Fruit fly (Drosophila melanogaster): Measurements from ENCODE around the gene Con.

The Con gene

DNA sequence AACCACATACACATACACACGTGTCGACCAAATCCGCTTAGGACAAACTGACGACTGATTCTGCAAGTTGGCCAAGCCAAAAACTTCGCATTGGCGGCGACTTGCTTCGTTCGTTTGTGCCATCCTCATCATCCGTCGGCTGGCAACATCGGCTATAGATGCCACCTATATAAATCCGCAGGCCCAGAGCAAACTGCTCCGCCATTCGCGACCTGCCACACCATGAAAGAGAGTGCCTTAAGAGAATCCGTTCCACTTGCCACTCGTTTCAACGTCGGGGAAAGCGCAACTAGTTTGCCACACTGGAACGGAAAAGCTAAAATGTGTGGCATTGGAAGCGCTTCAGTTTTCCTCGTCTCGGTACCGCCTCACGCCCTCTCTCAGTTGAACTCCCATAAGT lies at the start of gene Con:
Con (minus strand) TSS at position 56 of the 400 bp plus-strand sequence.
- no peak for TF ChIP-seq CG17801 (GFP tag; optimal IDR thresholded peaks at IDR 0.05; ENCODE audit: partially characterized antibody)

- no peak for TF ChIP-seq CG17801 (GFP tag; optimal IDR thresholded peaks at IDR 0.05; ENCODE audit: partially characterized antibody)
Observed at dm6 chr3L:5128214-5128613, 49.4 kb upstream of the Con start.

DNA sequence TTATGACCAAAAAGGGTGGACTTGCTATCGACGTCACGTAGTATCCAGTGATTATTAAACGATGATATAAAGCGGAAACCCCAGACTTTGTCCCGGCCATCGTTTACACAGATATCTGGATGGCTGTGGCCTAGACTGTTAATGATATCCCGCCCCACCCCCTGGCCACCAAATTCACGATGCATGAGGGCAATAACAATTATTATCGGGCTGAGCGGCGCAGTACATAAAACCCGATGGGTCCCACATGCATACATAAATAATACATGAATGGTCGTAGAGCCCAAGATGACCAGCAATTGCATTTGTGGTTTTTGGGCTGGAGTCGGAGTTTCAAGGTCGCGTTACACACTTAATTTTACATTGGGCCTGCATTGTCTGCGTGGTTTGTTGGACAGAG lies 48.8 kb upstream of the Con start:
- no peak for TF ChIP-seq CG17801 (GFP tag; optimal IDR thresholded peaks at IDR 0.05; ENCODE audit: partially characterized antibody)

- TF ChIP-seq CG17801 (GFP tag; optimal IDR thresholded peaks at IDR 0.05; ENCODE audit: partially characterized antibody): no peak
Observed at dm6 chr3L:5125202-5125601, 46.4 kb upstream of the Con start.

dm6 chr3L:5102050-5102449 lies 23.2 kb upstream of the Con start:
- no peak for TF ChIP-seq CG17801 (GFP tag; optimal IDR thresholded peaks at IDR 0.05; ENCODE audit: partially characterized antibody)

- TF ChIP-seq CG17801 (GFP tag; optimal IDR thresholded peaks at IDR 0.05; ENCODE audit: partially characterized antibody): peak; percentile 33
Observed at dm6 chr3L:5096674-5097073, 17.8 kb upstream of the Con start.

dm6 chr3L:5080837-5081236 lies 2.0 kb upstream of the Con start:
- TF ChIP-seq CG17801 (GFP tag; optimal IDR thresholded peaks at IDR 0.05; ENCODE audit: partially characterized antibody): no peak

DNA sequence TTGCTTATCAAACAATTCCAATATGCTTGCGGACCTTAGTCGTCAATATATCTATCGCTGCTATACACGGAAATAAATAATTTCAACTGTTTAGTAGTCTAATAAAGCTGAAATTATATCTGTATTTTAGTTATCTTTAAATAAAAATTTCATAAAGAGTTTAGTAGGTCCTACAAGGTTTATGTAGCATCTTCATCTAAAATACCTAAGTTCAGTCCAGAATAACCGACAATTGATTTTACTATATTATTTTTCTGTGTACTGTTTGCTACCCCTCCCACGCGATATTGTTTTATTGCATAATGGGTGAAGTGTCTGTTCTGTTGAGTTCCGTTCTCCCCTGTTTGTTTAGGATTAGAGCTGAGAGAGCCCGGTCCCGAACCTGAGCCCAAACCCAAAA lies 61.3 kb downstream of the Con start:
- TF ChIP-seq CG17801 (GFP tag; optimal IDR thresholded peaks at IDR 0.05; ENCODE audit: partially characterized antibody): no peak

dm6 chr3L:5012033-5012432 lies 66.8 kb downstream of the Con start, which contains the start of gene ATPsynCF6L:
Gene ATPsynCF6L, minus strand, starts transcription at chr3L:5012133.
- no peak for TF ChIP-seq CG17801 (GFP tag; optimal IDR thresholded peaks at IDR 0.05; ENCODE audit: partially characterized antibody)

- no peak for TF ChIP-seq CG17801 (GFP tag; optimal IDR thresholded peaks at IDR 0.05; ENCODE audit: partially characterized antibody)
Observed at dm6 chr3L:4999447-5000226, 79.2 kb downstream of the Con start.

DNA sequence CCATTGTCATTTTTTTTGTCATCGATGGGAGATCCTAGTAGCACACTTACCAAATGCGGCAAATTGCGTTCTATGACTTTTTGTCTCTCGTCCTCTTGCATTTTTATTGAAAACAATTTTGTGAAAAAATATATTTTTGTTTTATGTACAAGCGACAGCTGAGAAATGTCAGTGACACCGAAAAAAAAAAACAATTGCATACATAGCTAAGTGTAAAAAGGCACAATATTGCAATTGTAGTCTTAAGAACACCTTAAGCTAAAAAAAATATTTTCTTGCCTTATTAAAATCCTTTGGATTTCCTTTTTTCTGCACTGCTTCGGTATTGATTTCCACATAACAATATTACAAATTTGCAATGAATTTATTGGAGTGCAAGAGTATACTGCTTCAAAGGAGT lies 82.1 kb downstream of the Con start, which contains the start of gene t-Grip128:
t-Grip128 (minus strand) TSS at position 101 of the 400 bp plus-strand sequence.
- no peak for TF ChIP-seq CG17801 (GFP tag; optimal IDR thresholded peaks at IDR 0.05; ENCODE audit: partially characterized antibody)

DNA sequence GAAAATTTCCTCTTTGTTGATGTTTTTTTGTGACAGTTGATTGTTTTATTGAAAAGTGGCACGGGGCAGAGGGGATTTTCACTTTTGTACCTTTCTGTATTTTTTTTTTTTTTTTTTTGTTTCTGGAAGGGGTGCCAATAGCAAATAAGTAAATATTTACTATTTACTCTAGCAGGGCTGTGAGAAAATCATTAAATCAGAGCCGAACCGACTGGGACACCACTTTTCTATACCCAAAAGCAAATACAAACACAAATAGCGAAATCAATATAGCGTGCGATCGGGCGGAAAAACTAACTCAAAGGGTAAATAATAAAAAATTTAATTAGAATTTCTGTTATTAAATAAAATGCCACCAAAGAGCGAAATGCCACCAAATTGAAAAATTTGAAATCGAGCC lies 86.7 kb downstream of the Con start:
- no peak for TF ChIP-seq CG17801 (GFP tag; optimal IDR thresholded peaks at IDR 0.05; ENCODE audit: partially characterized antibody)

DNA sequence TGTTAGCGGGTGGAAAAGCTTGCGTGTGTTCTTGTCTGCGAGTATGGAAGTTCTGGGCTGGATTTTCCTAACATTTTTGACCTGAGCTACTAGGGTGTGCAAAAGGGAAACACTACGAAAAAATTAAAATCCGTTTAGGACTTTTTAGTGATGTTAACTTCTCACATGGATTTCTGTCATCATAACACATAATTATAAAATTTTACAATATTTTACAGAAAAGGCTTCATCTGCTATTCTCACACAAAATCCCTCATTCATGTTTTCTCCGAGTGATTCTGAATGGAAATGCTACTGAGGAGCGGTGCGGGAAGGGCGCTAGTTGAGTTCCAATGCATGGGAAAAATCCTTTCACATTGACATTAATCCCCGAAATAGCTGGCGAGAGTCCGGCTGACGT lies 98.2 kb downstream of the Con start, which contains the start of gene CG17030:
CG17030 (minus strand) TSS at position 101 of the 400 bp plus-strand sequence.
- TF ChIP-seq CG17801 (GFP tag; optimal IDR thresholded peaks at IDR 0.05; ENCODE audit: partially characterized antibody): no peak

DNA sequence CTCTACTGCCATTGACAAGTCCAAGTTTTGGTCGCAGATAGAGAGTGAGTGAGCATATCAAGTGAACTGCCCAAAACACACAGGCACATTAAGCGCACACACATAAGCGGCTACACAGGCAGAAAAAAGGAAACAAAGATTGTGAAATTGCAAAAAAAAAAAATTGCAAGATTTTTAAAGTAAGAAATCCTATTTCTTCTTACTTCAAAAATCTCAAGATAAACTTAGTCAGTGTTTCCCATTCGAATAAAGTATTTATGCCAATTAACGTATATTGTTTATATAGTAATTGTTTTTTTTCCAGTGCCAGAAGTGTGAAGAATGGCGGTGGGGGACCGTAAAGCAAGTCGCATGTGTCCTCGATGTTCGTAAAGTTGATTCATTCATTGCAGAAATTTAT lies 99.9 kb downstream of the Con start:
- TF ChIP-seq CG17801 (GFP tag; optimal IDR thresholded peaks at IDR 0.05; ENCODE audit: partially characterized antibody): no peak

- TF ChIP-seq CG17801 (GFP tag; optimal IDR thresholded peaks at IDR 0.05; ENCODE audit: partially characterized antibody): no peak
Observed at dm6 chr3L:4978041-4978440, 100.8 kb downstream of the Con start.

dm6 chr3L:4976059-4976823 lies 102.6 kb downstream of the Con start:
- no peak for TF ChIP-seq CG17801 (GFP tag; optimal IDR thresholded peaks at IDR 0.05; ENCODE audit: partially characterized antibody)
